Fruit fly (Drosophila melanogaster): ENCODE results near the gene Pus7.

The Pus7 gene

dm6 chr3L:8506975-8507441 is 2.8 kb upstream of the Pus7 start, which contains the start of gene CG43163 (continued):
- TF ChIP-seq ro (GFP tag; IDR thresholded peaks at IDR 0.05) (no peak), sens-2 (GFP tag; IDR thresholded peaks at IDR 0.05) (no peak), CG17829 (tag; optimal IDR thresholded peaks at IDR 0.05) (peak; percentile 70), crp (GFP tag; optimal IDR thresholded peaks at IDR 0.05) (peak in 1 of 2 experiments; percentile 32), stwl (tag; optimal IDR thresholded peaks at IDR 0.05) (peak; percentile 78), CG17186 (GFP tag; optimal IDR thresholded peaks at IDR 0.05) (peak; percentile 46), Bteb2 (GFP tag; optimal IDR thresholded peaks at IDR 0.05) (peak; percentile 51), cad (GFP tag; optimal IDR thresholded peaks at IDR 0.05) (no peak), CG9727 (GFP tag; optimal IDR thresholded peaks at IDR 0.05) (peak; percentile 66), lmd (GFP tag; IDR thresholded peaks at IDR 0.05) (peak; percentile 61; the same call in 1 of the 2 replicates), gcm2 (GFP tag; optimal IDR thresholded peaks at IDR 0.05) (peak; percentile 42), bowl (GFP tag; IDR thresholded peaks at IDR 0.05) (no peak), CG3847 (GFP tag; IDR thresholded peaks at IDR 0.05) (peak; percentile 78), Ets97D (GFP tag; optimal IDR thresholded peaks at IDR 0.05) (peak; percentile 66), h (optimal IDR thresholded peaks at IDR 0.05) (no peak), ewg (GFP tag; optimal IDR thresholded peaks at IDR 0.05) (peak; percentile 13), CG4360 (GFP tag; IDR thresholded peaks at IDR 0.05) (peak; percentile 85), bcd (GFP tag; optimal IDR thresholded peaks at IDR 0.05) (peak; percentile 73), her (GFP tag; optimal IDR thresholded peaks at IDR 0.05) (peak; percentile 18), bab2 (GFP tag; optimal IDR thresholded peaks at IDR 0.05) (peak; percentile 22), CG2202 (tag; optimal IDR thresholded peaks at IDR 0.05) (peak; percentile 26), CG9876 (GFP tag; optimal IDR thresholded peaks at IDR 0.05) (no peak), cato (GFP tag; optimal IDR thresholded peaks at IDR 0.05; ENCODE audit: borderline replicate concordance) (peak; percentile 10), CG15601 (tag; optimal IDR thresholded peaks at IDR 0.05) (peak; percentile 58), CG31441 (GFP tag; IDR thresholded peaks at IDR 0.05) (peak; percentile 77), slbo (GFP tag; IDR thresholded peaks at IDR 0.05) (peak; percentile 80), CG6689 (GFP tag; IDR thresholded peaks at IDR 0.05) (peak; percentile 57; the same call in 1 of the 2 replicates), CG12769 (tag; optimal IDR thresholded peaks at IDR 0.05) (no peak), tup (GFP tag; optimal IDR thresholded peaks at IDR 0.05) (peak; percentile 22), CG6854 (GFP tag; optimal IDR thresholded peaks at IDR 0.05) (peak; percentile 45), CG17612 (GFP tag; IDR thresholded peaks at IDR 0.05) (0 out of 2 replicates have a peak, but pooled peaks have one; percentile 9), Xbp1 (GFP tag; optimal IDR thresholded peaks at IDR 0.05) (peak; percentile 78), salm (tag; optimal IDR thresholded peaks at IDR 0.05) (peak; percentile 47), aop (GFP tag; IDR thresholded peaks at IDR 0.05) (no peak), CG10959 (GFP tag; IDR thresholded peaks at IDR 0.05) (peak; percentile 46), CG17385 (GFP tag; optimal IDR thresholded peaks at IDR 0.05) (peak; percentile 67), CkIIα-i1 (GFP tag; IDR thresholded peaks at IDR 0.05) (no peak), pfk (GFP tag; optimal IDR thresholded peaks at IDR 0.05) (no peak), ap (GFP tag; IDR thresholded peaks at IDR 0.05) (0 out of 2 replicates have a peak, but pooled peaks have one; percentile 27), PHDP (tag; optimal IDR thresholded peaks at IDR 0.05) (peak; percentile 80), MBD-R2 (GFP tag; IDR thresholded peaks at IDR 0.05) (peak; percentile 84), sug (tag; optimal IDR thresholded peaks at IDR 0.05) (peak; percentile 50), nmo (GFP tag; optimal IDR thresholded peaks at IDR 0.05) (peak; percentile 68), CG8924 (tag; optimal IDR thresholded peaks at IDR 0.05) (peak; percentile 48), zf30C (GFP tag; optimal IDR thresholded peaks at IDR 0.05) (peak; percentile 99), chif (GFP tag; optimal IDR thresholded peaks at IDR 0.05) (peak; percentile 27 to 47), Oli (tag; optimal IDR thresholded peaks at IDR 0.05) (peak; percentile 33), HLH54F (GFP tag; optimal IDR thresholded peaks at IDR 0.05) (peak; percentile 66), vfl (GFP tag; optimal IDR thresholded peaks at IDR 0.05) (peak; percentile 47), Hr39 (optimal IDR thresholded peaks at IDR 0.05) (no peak), CG1792 (GFP tag; optimal IDR thresholded peaks at IDR 0.05) (no peak), Lim3 (GFP tag; IDR thresholded peaks at IDR 0.05) (no peak)

Measured in whole organism, embryonic.